Worm (Caenorhabditis elegans) whole organism, L2 larva: Measurements from ENCODE around the gene acl-14.

ENCODE experiments used
- ceh-82 ChIP-seq: fragments of 150-350 bp; optimal IDR thresholded peaks from 2 replicates; lab custom pipeline; 2014; ENCODE audit warnings: missing biosample characterization, missing genetic modification characterization
- lin-11 ChIP-seq: fragments of 150-350 bp; sonication (generic microtip); optimal IDR thresholded peaks from 2 replicates; lab custom pipeline; 2014; ENCODE audit warnings: missing biosample characterization, missing genetic modification characterization, inconsistent platforms, mixed read lengths
- mdl-1 ChIP-seq, 2 experiments: fragments of 150-350 bp in 1 of 2; sonication (generic microtip) in 1 of 2; optimal IDR thresholded peaks; 2 replicates each; lab custom pipeline; 2017; ENCODE audit warnings: missing biosample characterization in 2 of 2, missing genetic modification characterization in 2 of 2
- nhr-25 ChIP-seq: fragments of 150-350 bp; sonication (generic microtip); optimal IDR thresholded peaks from 3 replicates; lab custom pipeline; 2014; ENCODE audit warnings: missing biosample characterization, missing genetic modification characterization
- skn-1 ChIP-seq: sonication (generic microtip); optimal IDR thresholded peaks from 2 replicates; lab custom pipeline; 2017; ENCODE audit warnings: missing biosample characterization, missing genetic modification characterization
- unc-39 ChIP-seq: fragments of 150-350 bp; optimal IDR thresholded peaks from 2 replicates; lab custom pipeline; 2014; ENCODE audit warnings: missing biosample characterization, missing genetic modification characterization
- zag-1 ChIP-seq: fragments of 150-350 bp; optimal IDR thresholded peaks from 2 replicates; lab custom pipeline; 2014; ENCODE audit warnings: missing biosample characterization, missing genetic modification characterization

- TF ChIP-seq skn-1 (tag; lab: Kevin White, UChicago) (no peak), mdl-1 (tag; optimal IDR thresholded peaks at IDR 0.05; lab: Kevin White, UChicago) (no peak), lin-11 (tag; lab: Kevin White, UChicago) (no peak), unc-39 (tag; lab: Kevin White, UChicago) (no peak), zag-1 (tag; lab: Kevin White, UChicago) (no peak), nhr-25 (tag; lab: Kevin White, UChicago) (no peak), ceh-82 (tag; lab: Kevin White, UChicago) (no peak)
Observed at ce11 chrV:9328670-9329069, 4.8 kb downstream of the acl-14 start, which contains the start of gene K07B1.4.
